Worm (Caenorhabditis elegans) whole organism, L2 larva: ENCODE measurements around the gene sdz-10.

Experiments
- sma-9 ChIP-seq, 2 experiments: fragments of 150-350 bp in 1 of 2; sonication (generic microtip) in 1 of 2; optimal IDR thresholded peaks; 2 replicates each; lab custom pipeline; 2014 to 2016; ENCODE audit warnings: missing genetic modification characterization in 2 of 2, mild to moderate bottlenecking in 1 of 2, missing biosample characterization in 1 of 2, missing compliant biosample characterization in 1 of 2, missing genetic modification reagents in 1 of 2, moderate library complexity in 1 of 2
- unc-55 ChIP-seq: fragments of 150-350 bp; sonication (generic microtip); optimal IDR thresholded peaks from 3 replicates; lab custom pipeline; 2014; ENCODE audit warnings: missing biosample characterization, missing genetic modification reagents, missing genetic modification characterization

- no peak for TF ChIP-seq unc-55 (GFP tag; lab: Kevin White, UChicago)
- TF ChIP-seq sma-9 (GFP tag; optimal IDR thresholded peaks at IDR 0.05; lab: Kevin White, UChicago), result no peak
- TF ChIP-seq sma-9 (tag; optimal IDR thresholded peaks at IDR 0.05; lab: Kevin White, UChicago), result no peak
These were observed 25.9 kb upstream of the sdz-10 start for ce11 chrII:2797951-2798350.
